Fruit fly (Drosophila melanogaster): ENCODE results near the gene Tsp66E.

The Tsp66E gene

DNA sequence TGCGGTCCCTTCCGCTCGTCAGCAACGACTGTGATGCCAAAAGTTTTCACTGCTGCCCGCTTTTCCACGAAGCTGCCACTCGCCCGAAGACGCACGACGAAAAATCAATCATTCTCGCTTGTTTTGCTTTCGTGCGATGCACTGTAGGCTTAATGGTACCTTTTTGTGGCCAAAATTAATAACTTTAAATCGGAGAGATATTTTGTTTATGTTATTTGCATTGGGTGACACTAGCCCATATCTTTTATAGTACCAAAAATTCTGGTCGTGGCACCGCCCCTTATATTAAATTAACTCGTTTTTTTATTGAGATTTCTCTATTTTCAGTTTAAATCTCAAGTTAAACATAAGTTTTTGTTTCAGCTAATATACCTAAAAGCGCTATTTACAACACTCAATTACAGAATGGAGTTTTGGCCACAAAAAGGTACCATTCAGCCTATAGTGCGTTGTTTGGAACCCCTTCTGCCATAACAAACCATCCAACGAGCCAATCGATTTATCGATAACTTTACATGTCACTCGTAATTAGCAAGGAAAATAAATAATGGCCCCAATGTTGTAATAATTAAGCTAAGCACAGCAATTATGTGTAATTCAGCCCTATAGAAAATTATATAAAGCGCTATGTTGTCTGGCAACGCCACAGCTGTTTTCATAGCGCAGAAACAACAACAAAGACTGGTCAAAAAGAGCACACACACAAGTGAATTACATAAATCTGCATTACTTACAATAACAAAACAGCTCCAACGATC, 41.1 kb downstream of the Tsp66E start (continued):
- TF ChIP-seq caup (GFP tag; optimal IDR thresholded peaks at IDR 0.05; ENCODE audit: severe bottlenecking) (peak; percentile 60), Ets97D (GFP tag; optimal IDR thresholded peaks at IDR 0.05) (no peak), fd96Cb (tag; optimal IDR thresholded peaks at IDR 0.05) (peak; percentile 55), CG11398 (GFP tag; optimal IDR thresholded peaks at IDR 0.05) (no peak), CG3995 (GFP tag; optimal IDR thresholded peaks at IDR 0.05) (no peak), emc (GFP tag; optimal IDR thresholded peaks at IDR 0.05) (no peak), H2.0 (GFP tag; IDR thresholded peaks at IDR 0.05) (no peak), Hr39 (optimal IDR thresholded peaks at IDR 0.05) (no peak), CG12219 (GFP tag; optimal IDR thresholded peaks at IDR 0.05) (peak; percentile 56), ems (GFP tag; optimal IDR thresholded peaks at IDR 0.05) (peak; percentile 56), cas (GFP tag; IDR thresholded peaks at IDR 0.05) (no peak), Oaz (GFP tag; IDR thresholded peaks at IDR 0.05) (no peak; the same call in 1 of the 2 replicates), CG2678 (tag; optimal IDR thresholded peaks at IDR 0.05) (peak; percentile 84), Rx (GFP tag; IDR thresholded peaks at IDR 0.05) (no peak), lmd (GFP tag; IDR thresholded peaks at IDR 0.05) (0 out of 2 replicates have a peak, but pooled peaks have one; percentile 57)

- peak; percentile 57 for TF ChIP-seq hbn (GFP tag; IDR thresholded peaks at IDR 0.05; ENCODE audit: partially characterized antibody)
- TF ChIP-seq schlank (tag; optimal IDR thresholded peaks at IDR 0.05), result no peak
- TF ChIP-seq CG4730 (GFP tag; IDR thresholded peaks at IDR 0.05), result no peak
- TF ChIP-seq CG5245 (GFP tag; optimal IDR thresholded peaks at IDR 0.05), result no peak
- peak; percentile 58; the same call in 1 of the 2 replicates for TF ChIP-seq amos (GFP tag; IDR thresholded peaks at IDR 0.05; ENCODE audit: partially characterized antibody)
- peak; percentile 75 for TF ChIP-seq ato (GFP tag; IDR thresholded peaks at IDR 0.05; ENCODE audit: partially characterized antibody)
- no peak for TF ChIP-seq CG3407 (GFP tag; optimal IDR thresholded peaks at IDR 0.05)
- no peak for TF ChIP-seq Lhr (GFP tag; optimal IDR thresholded peaks at IDR 0.05)
- TF ChIP-seq da (GFP tag; optimal IDR thresholded peaks at IDR 0.05), result no peak
- peak; percentile 26 to 89 for TF ChIP-seq crp (GFP tag; optimal IDR thresholded peaks at IDR 0.05)
- peak; percentile 55 for TF ChIP-seq stwl (tag; optimal IDR thresholded peaks at IDR 0.05)
- no peak for TF ChIP-seq D (optimal IDR thresholded peaks at IDR 0.05)
- no peak for TF ChIP-seq D (GFP tag; optimal IDR thresholded peaks at IDR 0.05)
- peak; percentile 72 for TF ChIP-seq CG2116 (GFP tag; optimal IDR thresholded peaks at IDR 0.05)
- TF ChIP-seq CG2199 (GFP tag; IDR thresholded peaks at IDR 0.05), result no peak
- no peak for TF ChIP-seq dati (GFP tag; IDR thresholded peaks at IDR 0.05)
- TF ChIP-seq CG1792 (GFP tag; optimal IDR thresholded peaks at IDR 0.05), result no peak
- no peak for TF ChIP-seq CG30020 (tag; optimal IDR thresholded peaks at IDR 0.05)
- TF ChIP-seq CG2712 (tag; optimal IDR thresholded peaks at IDR 0.05), result no peak
- TF ChIP-seq CG6765 (GFP tag; optimal IDR thresholded peaks at IDR 0.05), result no peak
- TF ChIP-seq E2f1 (GFP tag; IDR thresholded peaks at IDR 0.05), result no peak
- TF ChIP-seq jigr1 (GFP tag; IDR thresholded peaks at IDR 0.05), result no peak
- no peak for TF ChIP-seq Gug (GFP tag; IDR thresholded peaks at IDR 0.05)
- TF ChIP-seq ftz-f1 (GFP tag; optimal IDR thresholded peaks at IDR 0.05), result no peak
- TF ChIP-seq trh (GFP tag; optimal IDR thresholded peaks at IDR 0.05), result no peak
- no peak for TF ChIP-seq fu2 (GFP tag; optimal IDR thresholded peaks at IDR 0.05)
- TF ChIP-seq tll (GFP tag; optimal IDR thresholded peaks at IDR 0.05), result no peak
- TF ChIP-seq dmrt99B (tag; optimal IDR thresholded peaks at IDR 0.05), result no peak
- peak; percentile 46; the same call in 1 of the 2 replicates for TF ChIP-seq nerfin-2 (GFP tag; IDR thresholded peaks at IDR 0.05; ENCODE audit: partially characterized antibody)
- no peak for TF ChIP-seq eyg (GFP tag; optimal IDR thresholded peaks at IDR 0.05)
- TF ChIP-seq E2f2 (GFP tag; IDR thresholded peaks at IDR 0.05), result peak; percentile 89
- no peak for TF ChIP-seq CG8089 (GFP tag; optimal IDR thresholded peaks at IDR 0.05)
- TF ChIP-seq CG15514 (GFP tag; optimal IDR thresholded peaks at IDR 0.05), result no peak
- no peak for TF ChIP-seq CG34422 (GFP tag; IDR thresholded peaks at IDR 0.05)
Observed at dm6 chr3L:8953962-8954647, 41.8 kb downstream of the Tsp66E start, which contains the start of the genes CG43783 and orb2. Gene CG43783, minus strand, starts transcription at chr3L:8954272. Gene orb2, minus strand, starts transcription at chr3L:8954463.
